Fruit fly (Drosophila melanogaster): Measurements from ENCODE around the gene CG9121.
A peak's percentile ranks its signal among the peaks of the same experiment; 100 is the strongest.

CG9121 gene

dm6 chr2L:5059645-5060254 is 8.9 kb upstream of the CG9121 start, which contains the start of gene Rpn11 (continued):
- no peak for TF ChIP-seq cad (GFP tag; optimal IDR thresholded peaks at IDR 0.05)
- no peak for TF ChIP-seq dimm (GFP tag; IDR thresholded peaks at IDR 0.05)
- TF ChIP-seq pum (GFP tag; optimal IDR thresholded peaks at IDR 0.05): no peak
- peak; percentile 52; the same call in 1 of the 2 replicates for TF ChIP-seq Rfx (GFP tag; IDR thresholded peaks at IDR 0.05)
- TF ChIP-seq CG5245 (GFP tag; optimal IDR thresholded peaks at IDR 0.05): peak; percentile 24
- peak in 1 of 2 experiments; percentile 61 for TF ChIP-seq Hr51 (GFP tag; optimal IDR thresholded peaks at IDR 0.05)
- peak; percentile 81 for TF ChIP-seq CG10543 (GFP tag; optimal IDR thresholded peaks at IDR 0.05)
- 0 out of 3 replicates have a peak, but pooled peaks have one; percentile 17 for TF ChIP-seq Aef1 (GFP tag; IDR thresholded peaks at IDR 0.05)
- TF ChIP-seq ci (GFP tag; IDR thresholded peaks at IDR 0.05): 0 out of 3 replicates have a peak, but pooled peaks have one; percentile 9
- TF ChIP-seq chn (GFP tag; optimal IDR thresholded peaks at IDR 0.05): no peak
- no peak for TF ChIP-seq lbe (GFP tag; optimal IDR thresholded peaks at IDR 0.05)
- TF ChIP-seq gsb-n (tag; optimal IDR thresholded peaks at IDR 0.05): peak; percentile 47
- TF ChIP-seq esg (GFP tag; conservative IDR thresholded peaks at IDR 0.05): peak; percentile 39
- no peak for TF ChIP-seq CG17802 (tag; optimal IDR thresholded peaks at IDR 0.05)
- TF ChIP-seq ewg (GFP tag; optimal IDR thresholded peaks at IDR 0.05): peak; percentile 18
- peak; percentile 45 for TF ChIP-seq fd3F (GFP tag; optimal IDR thresholded peaks at IDR 0.05)
- peak; percentile 51 to 75 for TF ChIP-seq dpn (GFP tag; optimal IDR thresholded peaks at IDR 0.05)
- TF ChIP-seq CG15269 (tag; optimal IDR thresholded peaks at IDR 0.05): peak; percentile 69
- no peak for TF ChIP-seq CG4282 (GFP tag; optimal IDR thresholded peaks at IDR 0.05)
- TF ChIP-seq CG17385 (GFP tag; optimal IDR thresholded peaks at IDR 0.05): peak; percentile 58
- TF ChIP-seq Nf-YC (tag; optimal IDR thresholded peaks at IDR 0.05): peak; percentile 75
- TF ChIP-seq Usf (GFP tag; optimal IDR thresholded peaks at IDR 0.05): peak; percentile 7
- TF ChIP-seq CG17829 (tag; optimal IDR thresholded peaks at IDR 0.05): peak; percentile 72
- peak; percentile 75 for TF ChIP-seq CG2678 (tag; optimal IDR thresholded peaks at IDR 0.05)
- peak; percentile 67 for TF ChIP-seq az2 (GFP tag; optimal IDR thresholded peaks at IDR 0.05)
- no peak for TF ChIP-seq zen2 (GFP tag; IDR thresholded peaks at IDR 0.05; ENCODE audit: partially characterized antibody)
- TF ChIP-seq Vsx1 (GFP tag; optimal IDR thresholded peaks at IDR 0.05): no peak
- TF ChIP-seq z (GFP tag; IDR thresholded peaks at IDR 0.05): no peak
- no peak for TF ChIP-seq vnd (GFP tag; IDR thresholded peaks at IDR 0.05; ENCODE audit: partially characterized antibody)
- peak; percentile 37 for TF ChIP-seq D19A (tag; optimal IDR thresholded peaks at IDR 0.05)

- TF ChIP-seq CG6791 (GFP tag; IDR thresholded peaks at IDR 0.05; ENCODE audit: partially characterized antibody): no peak
- TF ChIP-seq twi (tag; optimal IDR thresholded peaks at IDR 0.05): no peak
- peak; percentile 63 for TF ChIP-seq CG34224 (GFP tag; IDR thresholded peaks at IDR 0.05; ENCODE audit: partially characterized antibody)
- no peak for TF ChIP-seq CG34376 (GFP tag; optimal IDR thresholded peaks at IDR 0.05)
- peak; percentile 65 for TF ChIP-seq BEAF-32 (GFP tag; optimal IDR thresholded peaks at IDR 0.05)
- TF ChIP-seq maf-S (GFP tag; optimal IDR thresholded peaks at IDR 0.05): no peak
- no peak for TF ChIP-seq gsb (GFP tag; IDR thresholded peaks at IDR 0.05)
- TF ChIP-seq cg (GFP tag; optimal IDR thresholded peaks at IDR 0.05): no peak
- TF ChIP-seq chn (GFP tag; optimal IDR thresholded peaks at IDR 0.05): no peak
- peak; percentile 65 for TF ChIP-seq Doc3 (GFP tag; IDR thresholded peaks at IDR 0.05; ENCODE audit: partially characterized antibody)
- TF ChIP-seq odd (GFP tag; optimal IDR thresholded peaks at IDR 0.05): no peak
- no peak for TF ChIP-seq pfk (GFP tag; optimal IDR thresholded peaks at IDR 0.05)
- TF ChIP-seq pan (optimal IDR thresholded peaks at IDR 0.05): no peak
- TF ChIP-seq pan (GFP tag; optimal IDR thresholded peaks at IDR 0.05 in 1 of 2, IDR thresholded peaks at IDR 0.05 in 1 of 2): no peak
- peak; percentile 80 for TF ChIP-seq CG13287 (GFP tag; IDR thresholded peaks at IDR 0.05; ENCODE audit: partially characterized antibody)
- TF ChIP-seq CG30020 (tag; optimal IDR thresholded peaks at IDR 0.05): no peak
- peak; percentile 37; the same call in 2 of the 3 replicates for TF ChIP-seq row (GFP tag; IDR thresholded peaks at IDR 0.05)
- TF ChIP-seq inv (GFP tag; IDR thresholded peaks at IDR 0.05; ENCODE audit: partially characterized antibody): peak; percentile 23; the same call in 1 of the 2 replicates
- no peak for TF ChIP-seq Spps (tag; optimal IDR thresholded peaks at IDR 0.05)
- TF ChIP-seq wdn (GFP tag; IDR thresholded peaks at IDR 0.05): no peak
Observed at dm6 chr2L:5058094-5058493, 7.2 kb upstream of the CG9121 start, which contains the start of gene Nepl3. Gene Nepl3 (minus strand): TSS chr2L:5058248.

All from whole organism, embryonic.